Fruit fly (Drosophila melanogaster) whole organism, adult: ENCODE measurements around the gene CG42299.

Source experiments
- CG11617 ChIP-seq: fragments of 200-800 bp; sonication (Bioruptor generic); optimal IDR thresholded peaks from 2 replicates; lab custom pipeline; 2017; ENCODE audit warnings: mild to moderate bottlenecking, missing biosample characterization, missing genetic modification reagents, missing genetic modification characterization
- CG12768 ChIP-seq: fragments of 200-800 bp; sonication (Bioruptor generic); optimal IDR thresholded peaks from 2 replicates; lab custom pipeline; 2017; ENCODE audit warnings: missing biosample characterization, missing genetic modification characterization, mild to moderate bottlenecking, moderate library complexity, missing genetic modification reagents
- CG14711 ChIP-seq: fragments of 200-800 bp; sonication (Bioruptor generic); optimal IDR thresholded peaks from 2 replicates; lab custom pipeline; 2018; ENCODE audit warnings: missing biosample characterization, mild to moderate bottlenecking, missing genetic modification characterization, moderate library complexity
- CG1620 ChIP-seq: fragments of 200-800 bp; sonication (Bioruptor generic); optimal IDR thresholded peaks from 2 replicates; lab custom pipeline; 2016; ENCODE audit warnings: missing biosample characterization, missing genetic modification characterization
- CG33017 ChIP-seq: fragments of 200-800 bp; sonication (Bioruptor generic); optimal IDR thresholded peaks from 2 replicates; lab custom pipeline; 2018; ENCODE audit warnings: missing biosample characterization, mild to moderate bottlenecking, missing genetic modification characterization, moderate library complexity
- CG5204 ChIP-seq: fragments of 200-800 bp; sonication (Bioruptor generic); optimal IDR thresholded peaks from 2 replicates; lab custom pipeline; 2016; ENCODE audit warnings: missing biosample characterization, missing genetic modification characterization
- CG7045 ChIP-seq: fragments of 200-800 bp; sonication (Bioruptor generic); optimal IDR thresholded peaks from 2 replicates; lab custom pipeline; 2017; ENCODE audit warnings: missing biosample characterization, mild to moderate bottlenecking, missing genetic modification characterization
- CG7101 ChIP-seq: fragments of 200-800 bp; sonication (Bioruptor generic); optimal IDR thresholded peaks from 2 replicates; lab custom pipeline; 2018; ENCODE audit warnings: missing biosample characterization, mild to moderate bottlenecking, missing genetic modification characterization, moderate library complexity
- Clk ChIP-seq: fragments of 200-800 bp; sonication (Bioruptor generic); optimal IDR thresholded peaks from 2 replicates; lab custom pipeline; 2017; ENCODE audit warnings: missing biosample characterization, missing genetic modification characterization
- Crg-1 ChIP-seq: fragments of 200-800 bp; sonication (Bioruptor generic); optimal IDR thresholded peaks from 2 replicates; lab custom pipeline; 2016; ENCODE audit warnings: missing biosample characterization, missing genetic modification characterization
- Hr96 ChIP-seq: fragments of 200-800 bp; sonication (Bioruptor generic); optimal IDR thresholded peaks from 2 replicates; lab custom pipeline; 2016; ENCODE audit warnings: missing biosample characterization, missing genetic modification characterization
- Mnt ChIP-seq: fragments of 200-800 bp; sonication (Bioruptor generic); optimal IDR thresholded peaks from 2 replicates; lab custom pipeline; 2016; ENCODE audit warnings: missing biosample characterization, mild to moderate bottlenecking, missing genetic modification characterization
- bab1 ChIP-seq: fragments of 200-800 bp; sonication (Bioruptor generic); optimal IDR thresholded peaks from 3 replicates; lab custom pipeline; 2019; ENCODE audit warnings: missing biosample characterization, mild to moderate bottlenecking, missing genetic modification characterization, moderate library complexity
- cic ChIP-seq: fragments of 200-800 bp; sonication (Bioruptor generic); optimal IDR thresholded peaks from 2 replicates; lab custom pipeline; 2017; ENCODE audit warnings: missing biosample characterization, mild to moderate bottlenecking, missing genetic modification characterization, moderate library complexity
- cnc ChIP-seq, 2 experiments: fragments of >200 bp; optimal IDR thresholded peaks; 2 replicates each; lab custom pipeline; 2017
- kay ChIP-seq: fragments of 200-800 bp; sonication (Bioruptor generic); peaks from one replicate; lab custom pipeline; 2016; ENCODE audit warnings: missing biosample characterization, missing genetic modification characterization, borderline replicate concordance
- ovo ChIP-seq: fragments of 200-800 bp; sonication (Bioruptor generic); optimal IDR thresholded peaks from 2 replicates; lab custom pipeline; 2016; ENCODE audit warnings: missing biosample characterization, missing genetic modification characterization
- pad ChIP-seq: fragments of 200-800 bp; sonication (Bioruptor generic); optimal IDR thresholded peaks from 3 replicates; lab custom pipeline; 2017; ENCODE audit warnings: missing biosample characterization, missing genetic modification characterization, mild to moderate bottlenecking, moderate library complexity, missing genetic modification reagents
- tj ChIP-seq: fragments of 200-800 bp; sonication (Bioruptor generic); optimal IDR thresholded peaks from 3 replicates; lab custom pipeline; 2017; ENCODE audit warnings: missing biosample characterization, mild to moderate bottlenecking, missing genetic modification characterization, moderate library complexity
- toe ChIP-seq: fragments of 200-800 bp; sonication (Bioruptor generic); optimal IDR thresholded peaks from 2 replicates; lab custom pipeline; 2016; ENCODE audit warnings: missing biosample characterization, missing genetic modification characterization

The CG42299 gene

DNA sequence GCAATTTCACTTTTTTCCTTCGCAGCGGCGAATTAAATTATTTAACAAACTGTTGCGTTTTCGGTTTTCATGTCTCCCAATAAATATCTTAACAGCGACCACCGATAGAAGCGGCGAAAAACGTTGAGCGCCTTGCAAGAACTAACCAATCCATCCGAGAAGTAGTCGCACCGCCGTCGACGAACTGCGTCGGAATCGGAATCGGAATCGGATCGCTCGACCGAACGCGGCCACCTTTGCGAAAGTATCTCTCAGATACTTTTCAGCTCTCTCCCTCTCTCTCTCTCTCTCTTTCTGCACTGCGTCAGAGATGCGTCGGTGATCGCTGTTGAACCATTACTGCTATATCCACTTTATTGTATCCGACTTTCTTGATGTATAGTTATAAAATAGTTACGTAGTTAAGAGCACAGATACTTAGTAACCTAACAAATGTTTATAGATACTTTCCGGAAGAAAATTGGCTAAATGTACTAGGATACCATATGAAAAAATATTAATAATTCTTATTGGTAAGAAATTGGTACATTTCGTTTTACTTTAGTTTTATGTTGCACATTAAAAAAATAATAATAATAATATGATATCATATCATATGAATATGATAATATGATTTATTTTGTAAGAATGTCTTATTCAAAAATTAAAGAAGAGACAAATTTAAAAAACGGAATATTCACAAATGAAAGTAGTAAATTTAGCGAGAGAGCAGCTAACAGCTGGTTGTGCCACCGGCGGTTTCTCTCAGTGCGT, 18.2 kb upstream of the CG42299 start, which contains the start of gene Chsy:
Gene Chsy (minus strand): TSS at position 58 of the 753 bp plus-strand sequence.
- peak; percentile 42 for TF ChIP-seq Hr96 (GFP tag; lab: Kevin White, UChicago)
- TF ChIP-seq Mnt (GFP tag; lab: Kevin White, UChicago) = peak; percentile 38
- no peak for TF ChIP-seq pad (GFP tag; lab: Kevin White, UChicago)
- TF ChIP-seq CG1620 (GFP tag; lab: Kevin White, UChicago) = no peak
- TF ChIP-seq toe (GFP tag; lab: Kevin White, UChicago) = no peak
- TF ChIP-seq CG11617 = no peak
- TF ChIP-seq ovo (GFP tag; lab: Kevin White, UChicago) = no peak

DNA sequence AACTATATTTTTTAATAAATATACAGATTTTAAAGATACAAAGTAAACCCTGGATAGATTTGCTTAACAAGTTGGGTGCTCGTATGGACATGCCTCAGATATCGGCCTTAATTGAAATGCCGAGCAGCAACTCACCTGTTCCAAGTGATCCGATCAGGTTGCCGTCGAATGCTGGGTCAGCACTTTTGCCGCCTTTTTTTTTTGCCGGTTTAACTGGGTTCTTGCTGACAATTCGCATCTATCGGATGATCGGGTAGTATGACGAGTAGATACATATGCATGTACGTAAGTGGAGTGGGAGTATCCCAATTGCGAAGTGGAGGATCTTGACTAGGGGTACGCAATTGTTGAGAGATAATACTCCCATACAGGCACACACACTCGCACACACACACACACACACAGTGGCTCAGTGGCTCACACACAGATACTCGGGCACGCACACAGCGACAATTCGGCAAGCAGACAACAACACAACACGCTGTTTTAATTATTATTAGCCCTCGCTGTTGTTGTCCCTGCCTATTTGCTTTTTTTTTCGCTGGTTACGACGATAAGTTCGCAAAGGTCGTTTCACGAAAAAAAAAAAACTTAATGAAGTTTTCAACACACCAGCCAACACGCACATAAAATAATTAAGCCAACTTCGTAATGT, 17.5 kb upstream of the CG42299 start:
- TF ChIP-seq Clk (GFP tag; lab: Kevin White, UChicago) (no peak), cic (GFP tag; lab: Kevin White, UChicago) (no peak), CG12768 (GFP tag; lab: Kevin White, UChicago) (no peak), Mnt (GFP tag; lab: Kevin White, UChicago) (peak; percentile 32), tj (GFP tag; lab: Kevin White, UChicago) (peak; percentile 97), CG7045 (GFP tag; lab: Kevin White, UChicago) (no peak), toe (GFP tag; lab: Kevin White, UChicago) (no peak), kay (no peak), CG14711 (tag; lab: Kevin White, UChicago) (no peak), CG33017 (tag; lab: Kevin White, UChicago) (no peak), CG5204 (no peak), CG1620 (GFP tag; lab: Kevin White, UChicago) (no peak), cnc (optimal IDR thresholded peaks at IDR 0.05; lab: Kevin White, UChicago) (no peak), ovo (GFP tag; lab: Kevin White, UChicago) (no peak), pad (GFP tag; lab: Kevin White, UChicago) (no peak), bab1 (GFP tag; lab: Kevin White, UChicago) (no peak)

DNA sequence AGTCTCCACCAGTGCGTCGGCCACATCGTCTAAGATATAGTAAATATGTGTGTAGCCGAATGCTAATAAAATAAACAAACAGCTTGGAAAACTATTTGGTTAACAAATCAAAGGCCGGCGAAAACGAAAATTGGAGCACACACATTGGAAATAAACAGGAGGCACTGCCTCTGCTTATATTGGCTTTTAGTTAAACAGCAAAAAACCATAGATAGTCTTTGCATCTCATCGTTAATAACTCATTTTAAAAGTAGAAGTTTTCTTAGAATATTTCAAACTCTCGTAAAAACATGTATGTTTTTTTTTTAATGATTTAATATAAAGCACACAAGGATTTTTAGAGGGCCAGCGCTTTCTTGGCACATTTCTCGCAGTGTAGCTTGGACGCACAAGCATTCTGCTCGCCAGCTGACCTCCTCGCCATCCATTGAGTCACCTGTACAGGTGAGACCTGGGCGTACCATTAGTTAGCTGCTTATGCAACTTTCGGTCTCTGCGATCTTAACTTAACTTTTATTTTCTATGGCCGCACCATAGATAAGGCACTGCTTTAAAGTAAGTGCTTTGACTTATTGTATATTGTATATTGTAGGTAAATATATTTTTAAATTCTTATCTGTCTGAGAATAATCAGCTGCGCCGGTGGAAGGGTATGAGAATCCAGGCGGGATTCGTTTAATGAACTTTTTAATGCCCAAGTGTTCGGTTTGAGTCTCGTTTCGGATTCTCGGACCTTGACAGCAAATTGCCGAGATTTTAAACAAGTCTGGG, 16.4 kb upstream of the CG42299 start:
- TF ChIP-seq CG7045 (GFP tag; lab: Kevin White, UChicago) (no peak), CG7101 (tag; lab: Kevin White, UChicago) (peak; percentile 3), bab1 (GFP tag; lab: Kevin White, UChicago) (no peak)

dm6 chrX:15587433-15587832, 11.9 kb upstream of the CG42299 start, which contains the start of gene Alp11:
Gene Alp11, plus strand, starts transcription at chrX:15587733.
- TF ChIP-seq toe (GFP tag; lab: Kevin White, UChicago) = no peak
- no peak for TF ChIP-seq CG5204
- no peak for TF ChIP-seq CG1620 (GFP tag; lab: Kevin White, UChicago)
- TF ChIP-seq tj (GFP tag; lab: Kevin White, UChicago) = no peak
- no peak for TF ChIP-seq bab1 (GFP tag; lab: Kevin White, UChicago)
- no peak for TF ChIP-seq CG14711 (tag; lab: Kevin White, UChicago)
- no peak for TF ChIP-seq CG7101 (tag; lab: Kevin White, UChicago)
- no peak for TF ChIP-seq Mnt (GFP tag; lab: Kevin White, UChicago)
- TF ChIP-seq CG11617 = no peak
- TF ChIP-seq CG12768 (GFP tag; lab: Kevin White, UChicago) = no peak
- TF ChIP-seq Crg-1 (GFP tag; lab: Kevin White, UChicago) = no peak
- TF ChIP-seq kay = no peak
- no peak for TF ChIP-seq Hr96 (GFP tag; lab: Kevin White, UChicago)
- TF ChIP-seq cnc (optimal IDR thresholded peaks at IDR 0.05; lab: Kevin White, UChicago) = no peak
- TF ChIP-seq CG33017 (tag; lab: Kevin White, UChicago) = no peak
- TF ChIP-seq Clk (GFP tag; lab: Kevin White, UChicago) = no peak

- TF ChIP-seq CG7045 (GFP tag; lab: Kevin White, UChicago) (no peak), tj (GFP tag; lab: Kevin White, UChicago) (peak; percentile 10)
Measured at dm6 chrX:15583842-15584441, 8.5 kb upstream of the CG42299 start.

- peak; percentile 65 for TF ChIP-seq bab1 (GFP tag; lab: Kevin White, UChicago)
- TF ChIP-seq pad (GFP tag; lab: Kevin White, UChicago) = peak; percentile 49
- peak; percentile 58 for TF ChIP-seq CG14711 (tag; lab: Kevin White, UChicago)
- peak; percentile 75 for TF ChIP-seq Hr96 (GFP tag; lab: Kevin White, UChicago)
- TF ChIP-seq CG12768 (GFP tag; lab: Kevin White, UChicago) = no peak
- TF ChIP-seq Clk (GFP tag; lab: Kevin White, UChicago) = no peak
- peak; percentile 38 for TF ChIP-seq ovo (GFP tag; lab: Kevin White, UChicago)
- TF ChIP-seq cnc (optimal IDR thresholded peaks at IDR 0.05; lab: Kevin White, UChicago) = no peak
- TF ChIP-seq CG7045 (GFP tag; lab: Kevin White, UChicago) = no peak
- TF ChIP-seq CG5204 = peak; percentile 64
- no peak for TF ChIP-seq CG33017 (tag; lab: Kevin White, UChicago)
- no peak for TF ChIP-seq kay
- TF ChIP-seq CG1620 (GFP tag; lab: Kevin White, UChicago) = peak; percentile 83
- TF ChIP-seq cic (GFP tag; lab: Kevin White, UChicago) = no peak
- TF ChIP-seq tj (GFP tag; lab: Kevin White, UChicago) = peak; percentile 15
- TF ChIP-seq Crg-1 (GFP tag; lab: Kevin White, UChicago) = peak; percentile 51
- peak; percentile 69 for TF ChIP-seq Mnt (GFP tag; lab: Kevin White, UChicago)
- peak; percentile 58 for TF ChIP-seq CG7101 (tag; lab: Kevin White, UChicago)
- peak; percentile 57 for TF ChIP-seq CG11617
- TF ChIP-seq toe (GFP tag; lab: Kevin White, UChicago) = peak; percentile 73
Measured at dm6 chrX:15582853-15583252, 7.4 kb upstream of the CG42299 start, which contains the start of the genes CG9215 and CG8097. Gene CG9215, minus strand, starts transcription at chrX:15582874. Gene CG8097, plus strand, starts transcription at chrX:15583159.
